Worm (Caenorhabditis elegans): ENCODE measurements around the gene skr-15.
A peak's percentile ranks its signal among the peaks of the same experiment; 100 is the strongest.
"Not testable (repeated sequence)": the region's sequence is repeated elsewhere in the genome, so short reads cannot be mapped to it uniquely, and the experiment has no call there.

Gene skr-15

DNA sequence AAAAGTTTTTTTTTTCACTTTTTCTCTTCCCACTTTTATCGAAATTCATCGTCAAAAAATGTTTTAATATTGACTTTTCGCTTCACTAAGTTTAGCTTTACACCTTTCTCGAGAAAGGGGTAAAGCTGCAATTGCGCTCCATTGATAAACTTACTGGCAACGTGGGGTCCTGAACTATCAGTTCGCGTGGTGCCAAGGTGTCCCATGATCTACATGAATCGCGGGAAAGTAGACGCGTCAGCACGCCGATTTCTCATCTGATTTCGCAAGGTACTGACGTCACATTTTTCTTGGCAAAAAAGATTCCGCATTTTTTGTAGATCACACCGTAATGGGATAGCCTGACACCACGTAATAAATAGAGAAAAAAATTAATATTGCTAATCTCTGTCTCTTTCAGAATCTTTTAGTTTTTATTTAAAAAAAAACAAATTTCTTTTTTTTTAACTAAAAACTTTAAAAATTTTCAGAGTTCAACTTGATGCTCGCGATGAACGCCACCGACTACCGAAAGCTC is 12.1 kb upstream of the skr-15 start, which contains the start of gene lido-15:
TSS of gene lido-15 (plus strand) at position 467 of the 517 bp plus-strand sequence.
- no peak for TF ChIP-seq K09A11.1 (tag; optimal IDR thresholded peaks at IDR 0.05; ENCODE audit: insufficient read depth)
- TF ChIP-seq Y22D7AL.16 (tag; optimal IDR thresholded peaks at IDR 0.05), result no peak
- no peak for TF ChIP-seq pha-2 (tag; optimal IDR thresholded peaks at IDR 0.05)
- TF ChIP-seq dmd-4 (tag; optimal IDR thresholded peaks at IDR 0.05; ENCODE audit: borderline replicate concordance), result no peak
- no peak for TF ChIP-seq pha-4 (tag; optimal IDR thresholded peaks at IDR 0.05)
- no peak for TF ChIP-seq syd-9 (tag; optimal IDR thresholded peaks at IDR 0.05)
- no peak for TF ChIP-seq ceh-31 (tag; optimal IDR thresholded peaks at IDR 0.05)
- no peak for TF ChIP-seq dve-1 (tag; optimal IDR thresholded peaks at IDR 0.05)
- no peak for TF ChIP-seq odd-2 (tag; optimal IDR thresholded peaks at IDR 0.05)
- no peak for TF ChIP-seq ceh-34 (tag; optimal IDR thresholded peaks at IDR 0.05)
- no peak for TF ChIP-seq fkh-6 (tag; optimal IDR thresholded peaks at IDR 0.05)
- TF ChIP-seq mec-3 (tag; optimal IDR thresholded peaks at IDR 0.05; ENCODE audit: borderline replicate concordance), result no peak
- no peak for TF ChIP-seq fax-1 (tag; optimal IDR thresholded peaks at IDR 0.05)

DNA sequence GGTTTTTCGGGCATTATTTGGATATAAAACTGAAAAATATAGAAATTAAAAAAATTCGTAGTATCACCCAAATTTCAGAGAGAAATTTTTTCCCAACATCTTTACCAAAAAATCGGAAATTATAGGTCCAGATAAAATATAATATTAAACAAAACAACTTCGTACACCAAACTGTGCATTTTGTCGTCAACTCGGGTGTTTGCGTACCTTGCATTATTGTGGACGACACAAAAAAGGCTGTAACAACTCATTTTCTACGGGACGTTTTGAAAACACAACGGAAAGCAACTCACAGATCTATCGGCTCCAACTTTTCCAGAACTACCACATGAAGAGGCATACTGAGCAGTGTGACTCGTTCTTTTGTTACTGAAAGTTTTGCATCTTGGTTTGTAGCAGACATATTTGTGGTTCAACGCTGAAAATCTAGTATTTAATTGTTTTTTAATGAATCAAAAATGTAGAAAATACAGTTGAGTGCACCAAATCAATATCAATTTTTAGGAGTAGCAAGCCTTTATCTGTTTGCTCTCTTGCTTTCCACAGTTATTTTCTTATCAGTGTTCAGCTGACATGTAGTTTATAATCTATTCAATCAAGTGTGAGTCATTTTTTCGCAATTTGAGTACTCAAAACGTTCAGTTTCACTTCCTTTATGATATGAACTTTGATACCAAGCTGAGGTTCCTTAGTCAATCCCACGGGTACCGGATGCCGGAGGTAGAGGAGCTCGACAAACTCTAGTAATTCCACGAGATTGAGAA is 8.3 kb upstream of the skr-15 start:
- no peak for TF ChIP-seq unc-3 (GFP tag; conservative IDR thresholded peaks at IDR 0.05)
- TF ChIP-seq unc-3 (tag; optimal IDR thresholded peaks at IDR 0.05), result no peak
- TF ChIP-seq ztf-16 (tag; optimal IDR thresholded peaks at IDR 0.05), result no peak
- TF ChIP-seq ahr-1 (tag; optimal IDR thresholded peaks at IDR 0.05), result no peak
- no peak for TF ChIP-seq ttx-3 (tag; optimal IDR thresholded peaks at IDR 0.05)
- TF ChIP-seq elt-2 (tag; optimal IDR thresholded peaks at IDR 0.05), result peak; percentile 33
- TF ChIP-seq zip-5 (tag; optimal IDR thresholded peaks at IDR 0.05), result no peak
- TF ChIP-seq ceh-30 (tag; optimal IDR thresholded peaks at IDR 0.05), result no peak
- no peak for TF ChIP-seq lin-11 (tag; optimal IDR thresholded peaks at IDR 0.05)

DNA sequence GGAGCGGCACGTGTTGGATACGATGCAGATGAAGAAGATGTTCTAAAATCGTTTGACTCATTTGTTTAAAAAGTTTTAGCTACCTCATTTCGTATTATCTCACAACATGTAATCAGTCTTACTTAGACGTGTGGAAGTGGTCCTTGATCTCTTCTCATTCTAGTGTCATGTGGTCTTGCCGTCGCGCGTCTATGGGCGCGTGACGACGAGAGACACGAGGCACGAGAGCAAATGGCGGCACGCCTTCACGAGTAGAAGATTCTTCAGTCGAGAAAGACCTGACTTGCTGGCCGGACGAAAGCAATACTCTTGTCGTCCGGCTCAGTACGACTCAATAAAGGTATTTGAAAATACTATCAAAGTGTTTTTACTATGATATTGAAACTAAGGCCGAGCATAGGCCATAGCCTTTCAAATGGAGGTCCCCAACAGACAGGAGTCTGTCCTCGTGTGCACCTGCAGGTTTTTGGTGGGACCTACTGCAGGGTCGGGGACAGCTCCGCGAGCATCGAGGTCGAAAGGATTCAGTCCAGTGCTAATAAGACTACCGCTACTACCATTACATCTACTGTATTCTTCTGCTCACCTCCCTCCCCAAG is 7.6 kb upstream of the skr-15 start, which contains the start of gene fbxa-24:
TSS of gene fbxa-24 (plus strand) at position 276 of the 599 bp plus-strand sequence.
- not testable (repeated sequence) for TF ChIP-seq hlh-13 (GFP tag; optimal IDR thresholded peaks at IDR 0.05); C08G9.2 (tag; optimal IDR thresholded peaks at IDR 0.05); madf-2 (tag; optimal IDR thresholded peaks at IDR 0.05)

DNA sequence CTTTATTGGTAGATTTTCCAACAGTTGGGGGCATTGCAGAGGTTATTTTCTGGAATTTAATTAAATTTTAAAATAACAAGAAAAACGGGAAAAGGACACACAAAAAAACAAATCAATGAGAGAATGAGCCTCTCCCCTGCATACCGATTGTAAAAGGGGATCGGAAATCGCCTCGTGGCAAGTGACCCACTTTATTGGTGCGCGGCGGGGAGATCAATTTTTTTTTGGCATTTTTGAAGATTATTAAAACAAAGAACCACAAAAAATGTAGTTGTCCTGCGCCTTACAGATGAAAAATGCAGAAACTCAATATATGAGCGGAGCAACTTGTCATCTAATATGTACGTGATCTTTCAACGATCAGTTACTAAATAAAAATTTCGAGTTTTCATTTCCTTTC is 2.7 kb upstream of the skr-15 start, which contains the start of gene F54D10.7:
TSS of gene F54D10.7 (minus strand) at position 49 of the 400 bp plus-strand sequence.
- no peak for TF ChIP-seq Y22D7AL.16 (tag; optimal IDR thresholded peaks at IDR 0.05)
- no peak for TF ChIP-seq ceh-18 (tag; optimal IDR thresholded peaks at IDR 0.05)
- no peak for TF ChIP-seq ceh-19 (GFP tag; optimal IDR thresholded peaks at IDR 0.05)
- no peak for TF ChIP-seq pat-9 (tag; optimal IDR thresholded peaks at IDR 0.05)
- no peak for TF ChIP-seq hlh-30 (tag; optimal IDR thresholded peaks at IDR 0.05; ENCODE audit: insufficient read depth)
- no peak for TF ChIP-seq ceh-48 (tag; optimal IDR thresholded peaks at IDR 0.05)
- no peak for TF ChIP-seq hlh-8 (tag; optimal IDR thresholded peaks at IDR 0.05)
- no peak for TF ChIP-seq elt-4 (tag; optimal IDR thresholded peaks at IDR 0.05)

DNA sequence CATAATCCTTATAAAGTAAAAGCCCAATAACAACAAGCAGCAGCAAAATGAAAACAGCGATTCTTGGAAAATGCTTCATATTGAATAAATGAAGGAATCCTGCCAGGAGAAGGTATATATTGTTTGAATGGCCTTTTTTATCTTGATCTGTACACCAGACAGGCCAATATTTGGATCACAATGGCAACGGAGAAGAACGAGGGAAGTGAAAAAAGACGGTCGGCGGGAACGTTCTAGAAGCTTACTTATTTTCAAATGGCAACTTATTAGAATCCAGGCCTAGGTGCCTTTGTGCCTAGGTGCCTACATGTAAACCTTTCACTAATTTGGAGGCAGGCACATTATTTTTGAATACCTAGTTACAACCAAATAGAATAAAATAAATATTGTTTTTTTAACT is 3.8 kb downstream of the skr-15 start, which contains the start of gene F54D10.8:
TSS of gene F54D10.8 (minus strand) at position 101 of the 400 bp plus-strand sequence.
- TF ChIP-seq odd-2 (tag; optimal IDR thresholded peaks at IDR 0.05), result no peak
- no peak for TF ChIP-seq unc-55 (GFP tag; optimal IDR thresholded peaks at IDR 0.05)
- TF ChIP-seq ceh-19 (GFP tag; optimal IDR thresholded peaks at IDR 0.05), result no peak
- TF ChIP-seq elt-2 (tag; optimal IDR thresholded peaks at IDR 0.05), result no peak
- TF ChIP-seq ceh-18 (tag; optimal IDR thresholded peaks at IDR 0.05), result no peak
- TF ChIP-seq ceh-45 (GFP tag; IDR thresholded peaks at IDR 0.05), result no peak
- TF ChIP-seq pha-4 (tag; optimal IDR thresholded peaks at IDR 0.05), result no peak
- no peak for TF ChIP-seq fkh-6 (tag; optimal IDR thresholded peaks at IDR 0.05)
- no peak for TF ChIP-seq ref-2 (tag; optimal IDR thresholded peaks at IDR 0.05)
- no peak for TF ChIP-seq unc-86 (tag; optimal IDR thresholded peaks at IDR 0.05)
- no peak for TF ChIP-seq sox-4 (tag; optimal IDR thresholded peaks at IDR 0.05)
- TF ChIP-seq ceh-30 (tag; optimal IDR thresholded peaks at IDR 0.05), result no peak
- TF ChIP-seq lim-6 (tag; optimal IDR thresholded peaks at IDR 0.05), result no peak

All from whole organism, late embryonic.